Worm (Caenorhabditis elegans) whole organism, L4 larva: Measurements from ENCODE around the gene eif-2A.

Experiments used
- F10B5.3 ChIP-seq: sonication (generic microtip); optimal IDR thresholded peaks from 2 replicates; lab custom pipeline; 2016; ENCODE audit warnings: mild to moderate bottlenecking, missing genetic modification characterization, missing compliant biosample characterization
- R02D3.7 ChIP-seq: fragments of 150-350 bp; sonication (generic microtip); optimal IDR thresholded peaks from 3 replicates; lab custom pipeline; 2014; ENCODE audit warnings: missing biosample characterization, missing genetic modification characterization
- T20F7.1 ChIP-seq: fragments of 200-800 bp; sonication (Bioruptor generic); optimal IDR thresholded peaks from 2 replicates; lab custom pipeline; 2018; ENCODE audit warnings: mild to moderate bottlenecking, missing genetic modification characterization, missing compliant biosample characterization
- T26A8.4 ChIP-seq: fragments of 200-800 bp; sonication (Bioruptor generic); IDR thresholded peaks from 2 replicates; pipeline ENCODE4 v1.3.6; 2022; ENCODE audit warnings: missing genetic modification characterization, missing compliant biosample characterization
- Y105C5A.15 ChIP-seq: fragments of 200-800 bp; sonication (Bioruptor generic); IDR thresholded peaks from 2 replicates; pipeline ENCODE4 v1.3.6; 2022; ENCODE audit warnings: missing genetic modification characterization, missing compliant biosample characterization
- Y5F2A.4 ChIP-seq: fragments of 200-800 bp; sonication (Bioruptor generic); optimal IDR thresholded peaks from 2 replicates; lab custom pipeline; 2018; ENCODE audit warnings: mild to moderate bottlenecking, missing genetic modification characterization, missing compliant biosample characterization
- Y75B8A.6 ChIP-seq: fragments of 200-800 bp; sonication (Bioruptor generic); IDR thresholded peaks from 2 replicates; pipeline ENCODE4 v1.3.6; 2022; ENCODE audit warnings: missing genetic modification reagents, missing genetic modification characterization, missing compliant biosample characterization
- ZK337.2 ChIP-seq: fragments of 200-800 bp; sonication (Bioruptor generic); IDR thresholded peaks from 2 replicates; pipeline ENCODE4 v1.3.6; 2022; ENCODE audit warnings: missing genetic modification reagents, missing genetic modification characterization, missing compliant biosample characterization
- arid-1 ChIP-seq: fragments of 200-800 bp; sonication (Bioruptor generic); conservative IDR thresholded peaks from 2 replicates; pipeline ENCODE4 v1.3.6; 2022; ENCODE audit warnings: missing genetic modification reagents, missing genetic modification characterization, missing compliant biosample characterization
- ceh-44 ChIP-seq: fragments of 200-800 bp; sonication (Bioruptor generic); IDR thresholded peaks from 2 replicates; pipeline ENCODE4 v1.3.6; 2022; ENCODE audit warnings: missing genetic modification reagents, missing genetic modification characterization, missing compliant biosample characterization
- daf-12 ChIP-seq: fragments of 150-350 bp; optimal IDR thresholded peaks from 2 replicates; lab custom pipeline; 2014; ENCODE audit warnings: missing biosample characterization, missing genetic modification reagents, missing genetic modification characterization
- dmd-6 ChIP-seq: fragments of 200-800 bp; sonication (Bioruptor generic); IDR thresholded peaks from 2 replicates; pipeline ENCODE4 v1.3.6; 2022; ENCODE audit warnings: missing genetic modification reagents, missing genetic modification characterization, missing compliant biosample characterization
- dmd-8 ChIP-seq: fragments of 200-800 bp; sonication (Bioruptor generic); IDR thresholded peaks from 2 replicates; pipeline ENCODE4 v1.3.6; 2022; ENCODE audit warnings: missing genetic modification characterization, missing compliant biosample characterization
- dpl-1 ChIP-seq: fragments of 150-350 bp; optimal IDR thresholded peaks from 2 replicates; lab custom pipeline; 2014; ENCODE audit warnings: missing biosample characterization, missing genetic modification reagents, missing genetic modification characterization
- fos-1 ChIP-seq: fragments of 150-350 bp; optimal IDR thresholded peaks from 2 replicates; lab custom pipeline; 2014; ENCODE audit warnings: missing biosample characterization, missing genetic modification characterization
- hif-1 ChIP-seq, 2 experiments: sonication (generic microtip); optimal IDR thresholded peaks; 2 replicates each; lab custom pipeline; 2016 to 2017; ENCODE audit warnings: missing compliant biosample characterization in 2 of 2, missing genetic modification characterization in 2 of 2, missing genetic modification reagents in 2 of 2, missing genotype in 2 of 2, mild to moderate bottlenecking in 1 of 2
- hlh-11 ChIP-seq: fragments of 200-800 bp; sonication (Bioruptor generic); optimal IDR thresholded peaks from 2 replicates; lab custom pipeline; 2018; ENCODE audit warnings: mild to moderate bottlenecking, missing genetic modification characterization, missing compliant biosample characterization
- hlh-30 ChIP-seq: sonication (generic microtip); optimal IDR thresholded peaks from 2 replicates; lab custom pipeline; 2017; ENCODE audit warnings: antibody characterized with exemption, mild to moderate bottlenecking, missing genetic modification characterization, missing compliant biosample characterization; ENCODE audit not compliant: insufficient read depth
- hmg-1.1 ChIP-seq: fragments of 200-800 bp; sonication (Bioruptor generic); IDR thresholded peaks from 2 replicates; pipeline ENCODE4 v1.3.6; 2022; ENCODE audit warnings: missing genetic modification reagents, missing genetic modification characterization, missing compliant biosample characterization
- jun-1 ChIP-seq: fragments of 150-350 bp; optimal IDR thresholded peaks from 2 replicates; lab custom pipeline; 2014; ENCODE audit warnings: missing biosample characterization, missing genetic modification reagents, missing genetic modification characterization
- lin-1 ChIP-seq: fragments of 200-800 bp; sonication (Bioruptor generic); IDR thresholded peaks from 2 replicates; pipeline ENCODE4 v1.3.6; 2022; ENCODE audit warnings: missing genetic modification reagents, missing genetic modification characterization, missing compliant biosample characterization
- lin-13 ChIP-seq: fragments of 150-350 bp; optimal IDR thresholded peaks from 2 replicates; lab custom pipeline; 2014; ENCODE audit warnings: missing biosample characterization, missing genetic modification reagents, missing genetic modification characterization
- lin-38 ChIP-seq: fragments of 200-800 bp; sonication (Bioruptor generic); IDR thresholded peaks from 2 replicates; pipeline ENCODE4 v1.3.6; 2022; ENCODE audit warnings: missing genetic modification reagents, missing genetic modification characterization, missing compliant biosample characterization
- lin-39 ChIP-seq: fragments of 150-350 bp; optimal IDR thresholded peaks from 2 replicates; lab custom pipeline; 2014; ENCODE audit warnings: missing biosample characterization, missing genetic modification reagents, missing genetic modification characterization
- lir-3 ChIP-seq: sonication (generic microtip); optimal IDR thresholded peaks from 2 replicates; lab custom pipeline; 2016; ENCODE audit warnings: mild to moderate bottlenecking, missing genetic modification characterization, missing compliant biosample characterization
- lsy-2 ChIP-seq, 2 experiments: fragments of 150-350 bp in 1 of 2; sonication (generic microtip) in 1 of 2; optimal IDR thresholded peaks; 2 replicates each; lab custom pipeline; 2014 to 2017; ENCODE audit warnings: missing biosample characterization in 2 of 2, missing genetic modification characterization in 2 of 2
- madf-5 ChIP-seq, 2 experiments: fragments of 200-800 bp; sonication (Bioruptor generic); IDR thresholded peaks; 2 replicates each; pipeline ENCODE4 v1.3.6; 2022; ENCODE audit warnings: missing compliant biosample characterization in 2 of 2, missing genetic modification characterization in 2 of 2
- mdl-1 ChIP-seq, 2 experiments: fragments of 150-350 bp in 1 of 2; sonication (generic microtip) in 1 of 2; optimal IDR thresholded peaks; 2 replicates each; lab custom pipeline; 2014 to 2017; ENCODE audit warnings: missing biosample characterization in 2 of 2, missing genetic modification characterization in 2 of 2
- mdt-29 ChIP-seq: fragments of 200-800 bp; sonication (Bioruptor generic); IDR thresholded peaks from 2 replicates; pipeline ENCODE4 v1.3.6; 2022; ENCODE audit warnings: missing genetic modification reagents, missing genetic modification characterization, missing compliant biosample characterization
- mep-1 ChIP-seq: fragments of 150-350 bp; sonication (generic microtip); optimal IDR thresholded peaks from 3 replicates; lab custom pipeline; 2014; ENCODE audit warnings: missing biosample characterization, missing genetic modification characterization
- mes-2 ChIP-seq: sonication (generic microtip); optimal IDR thresholded peaks from 2 replicates; lab custom pipeline; 2016; ENCODE audit warnings: missing genotype, mild to moderate bottlenecking, missing genetic modification characterization, missing compliant biosample characterization; ENCODE audit not compliant: poor library complexity, severe bottlenecking
- nhr-102 ChIP-seq: sonication (generic microtip); optimal IDR thresholded peaks from 2 replicates; lab custom pipeline; 2016; ENCODE audit warnings: mild to moderate bottlenecking, missing genetic modification characterization, moderate library complexity, missing compliant biosample characterization
- nhr-25 ChIP-seq: sonication (generic microtip); optimal IDR thresholded peaks from 2 replicates; lab custom pipeline; 2017; ENCODE audit warnings: missing genetic modification characterization, mild to moderate bottlenecking, missing compliant biosample characterization, antibody characterized with exemption, moderate library complexity, borderline replicate concordance; ENCODE audit not compliant: insufficient read depth
- nhr-28 ChIP-seq: fragments of 150-350 bp; optimal IDR thresholded peaks from 2 replicates; lab custom pipeline; 2014; ENCODE audit warnings: missing biosample characterization, missing genetic modification characterization
- nhr-48 ChIP-seq: sonication (generic microtip); optimal IDR thresholded peaks from 2 replicates; lab custom pipeline; 2016; ENCODE audit warnings: mild to moderate bottlenecking, missing genetic modification characterization, missing compliant biosample characterization
- nhr-76 ChIP-seq: fragments of 150-350 bp; optimal IDR thresholded peaks from 2 replicates; lab custom pipeline; 2014; ENCODE audit warnings: missing biosample characterization, missing genetic modification characterization
- snpc-1.2 ChIP-seq: fragments of 200-800 bp; sonication (Bioruptor generic); IDR thresholded peaks from 2 replicates; pipeline ENCODE4 v1.3.6; 2022; ENCODE audit warnings: missing genetic modification reagents, missing genetic modification characterization, missing compliant biosample characterization
- unc-130 ChIP-seq: sonication (generic microtip); optimal IDR thresholded peaks from 2 replicates; lab custom pipeline; 2016; ENCODE audit warnings: missing genetic modification reagents, missing genetic modification characterization, missing compliant biosample characterization
- zag-1 ChIP-seq: fragments of 150-350 bp; optimal IDR thresholded peaks from 2 replicates; lab custom pipeline; 2014; ENCODE audit warnings: missing biosample characterization, missing genetic modification characterization
- zfp-2 ChIP-seq: sonication (generic microtip); optimal IDR thresholded peaks from 2 replicates; lab custom pipeline; 2016; ENCODE audit warnings: mild to moderate bottlenecking, missing genetic modification characterization, missing compliant biosample characterization
- ztf-11 ChIP-seq: fragments of 150-350 bp; optimal IDR thresholded peaks from 2 replicates; lab custom pipeline; 2014; ENCODE audit warnings: missing biosample characterization, missing genetic modification characterization

Gene eif-2A

DNA sequence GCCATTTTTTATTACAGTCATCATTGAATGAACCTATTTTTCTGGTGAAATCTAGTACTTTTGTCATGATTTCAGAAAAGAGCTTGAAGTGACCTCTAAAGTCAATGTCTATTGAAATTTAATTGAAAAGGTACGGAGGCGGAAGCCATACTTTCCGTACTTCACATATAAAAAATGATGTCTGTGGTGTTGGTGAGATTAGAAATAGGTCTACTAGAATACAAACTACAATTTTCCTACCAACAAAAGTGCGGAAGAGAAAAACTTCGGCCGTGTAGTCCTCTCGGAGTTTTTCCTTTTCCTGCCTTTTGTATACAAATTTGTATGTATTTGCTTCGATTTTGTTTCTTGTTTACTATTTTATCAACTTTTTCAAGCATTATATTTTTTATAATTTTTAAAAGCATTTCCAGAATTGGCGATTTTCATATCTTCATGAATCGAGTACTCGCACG is 21.3 kb upstream of the eif-2A start, which contains the start of gene T09F3.4 (continued):
- TF ChIP-seq mdt-29 (GFP tag; lab: Robert Waterston, UW) (no peak), hif-1 (tag; optimal IDR thresholded peaks at IDR 0.05; lab: Kevin White, UChicago) (peak in 1 of 2 experiments; percentile 83), ZK337.2 (GFP tag; lab: Robert Waterston, UW) (0 out of 2 replicates have a peak, but pooled peaks have one; percentile 54), hlh-11 (tag; lab: Kevin White, UChicago) (peak; percentile 13), ceh-44 (no peak), nhr-25 (tag; lab: Kevin White, UChicago) (no peak), jun-1 (tag; lab: Kevin White, UChicago) (no peak), ztf-11 (tag; lab: Kevin White, UChicago) (no peak), mep-1 (tag; lab: Kevin White, UChicago) (peak; percentile 66), hlh-30 (tag; lab: Kevin White, UChicago) (peak; percentile 28), snpc-1.2 (peak; percentile 39; the same call in 1 of the 2 replicates), Y105C5A.15 (GFP tag; lab: Robert Waterston, UW) (no peak), nhr-28 (tag; lab: Kevin White, UChicago) (peak; percentile 95), lin-39 (no peak), T20F7.1 (GFP tag; lab: Kevin White, UChicago) (peak; percentile 66), arid-1 (0 out of 2 replicates have a peak, but pooled peaks have one; percentile 13), dmd-8 (no peak), nhr-76 (tag; lab: Kevin White, UChicago) (no peak), unc-130 (peak; percentile 78), mes-2 (tag; lab: Kevin White, UChicago) (peak; percentile 97), Y5F2A.4 (GFP tag; lab: Kevin White, UChicago) (no peak), dmd-6 (peak; percentile 23; the same call in 1 of the 2 replicates), lsy-2 (tag; optimal IDR thresholded peaks at IDR 0.05; lab: Kevin White, UChicago) (peak in 1 of 2 experiments; percentile 86), madf-5 (GFP tag; IDR thresholded peaks at IDR 0.05; lab: Robert Waterston, UW) (0 out of 4 replicates have a peak, but pooled peaks of 1 of the 2 experiments have one; percentile 6), zag-1 (no peak), nhr-48 (tag; lab: Kevin White, UChicago) (no peak), dpl-1 (peak; percentile 69), lin-38 (GFP tag; lab: Robert Waterston, UW) (peak; percentile 61), R02D3.7 (tag; lab: Kevin White, UChicago) (no peak)

DNA sequence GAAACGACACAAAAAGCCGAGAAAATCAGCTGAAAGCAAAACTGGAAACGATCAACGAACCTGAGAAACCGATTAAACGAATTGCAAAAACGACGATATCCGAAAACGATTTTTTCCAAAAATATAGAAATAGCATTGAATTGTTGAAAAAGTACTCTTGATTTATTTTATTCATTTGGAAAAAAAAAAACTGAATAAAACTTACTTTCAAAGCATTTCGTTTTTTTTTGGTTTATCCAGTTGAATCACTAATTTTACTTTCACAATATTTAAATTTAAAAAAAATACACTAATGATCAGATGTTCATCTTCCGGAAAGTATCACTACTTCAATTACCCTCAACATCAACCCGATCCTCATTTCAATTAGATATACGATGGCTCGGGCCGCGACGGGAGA is 20.0 kb upstream of the eif-2A start, which contains the start of gene T09F3.5:
Gene T09F3.5, plus strand, starts transcription at position 301 of the 400 bp plus-strand sequence.
- TF ChIP-seq nhr-102 (tag; lab: Kevin White, UChicago) = no peak
- no peak for TF ChIP-seq lir-3 (tag; lab: Kevin White, UChicago)
- no peak for TF ChIP-seq T26A8.4 (GFP tag; lab: Robert Waterston, UW)
- no peak for TF ChIP-seq dpl-1
- TF ChIP-seq zfp-2 (tag; lab: Kevin White, UChicago) = no peak
- no peak for TF ChIP-seq lin-13 (GFP tag; lab: Kevin White, UChicago)
- no peak for TF ChIP-seq hmg-1.1 (GFP tag; lab: Robert Waterston, UW)
- no peak for TF ChIP-seq F10B5.3
- TF ChIP-seq fos-1 = no peak
- no peak for TF ChIP-seq arid-1
- TF ChIP-seq lsy-2 (tag; optimal IDR thresholded peaks at IDR 0.05; lab: Kevin White, UChicago) = no peak
- no peak for TF ChIP-seq dmd-6
- no peak for TF ChIP-seq nhr-28 (tag; lab: Kevin White, UChicago)
- TF ChIP-seq mdl-1 (tag; optimal IDR thresholded peaks at IDR 0.05; lab: Kevin White, UChicago) = no peak
- no peak for TF ChIP-seq daf-12 (tag; lab: Kevin White, UChicago)
- TF ChIP-seq ceh-44 = no peak
- no peak for TF ChIP-seq lin-1 (GFP tag; lab: Robert Waterston, UW)
- no peak for TF ChIP-seq Y75B8A.6 (GFP tag; lab: Robert Waterston, UW)
- TF ChIP-seq, all 104 proteins: peak for 0
